Fruit fly (Drosophila melanogaster): ENCODE data around the gene MESR6.

The MESR6 gene

dm6 chr3L:19063410-19063752 lies 29.1 kb upstream of the MESR6 start:
- no peak for TF ChIP-seq lola (GFP tag; optimal IDR thresholded peaks at IDR 0.05)
- no peak for TF ChIP-seq Vsx2 (GFP tag; optimal IDR thresholded peaks at IDR 0.05; ENCODE audit: partially characterized antibody)
- TF ChIP-seq CrebA (GFP tag; optimal IDR thresholded peaks at IDR 0.05; ENCODE audit: borderline replicate concordance) = no peak
- TF ChIP-seq Myc (optimal IDR thresholded peaks at IDR 0.05) = no peak
- peak; percentile 3 for TF ChIP-seq Hr83 (GFP tag; optimal IDR thresholded peaks at IDR 0.05; ENCODE audit: poor library complexity, severe bottlenecking)
- no peak for TF ChIP-seq Sp1 (GFP tag; optimal IDR thresholded peaks at IDR 0.05)

dm6 chr3L:19071173-19071844 lies 21.2 kb upstream of the MESR6 start:
- TF ChIP-seq foxo (GFP tag; optimal IDR thresholded peaks at IDR 0.05) (peak in 1 of 2 experiments; percentile 1), N (GFP tag; optimal IDR thresholded peaks at IDR 0.05) (no peak)

dm6 chr3L:19072177-19072603 lies 20.3 kb upstream of the MESR6 start:
- no peak for TF ChIP-seq Rel (GFP tag; optimal IDR thresholded peaks at IDR 0.05)
- TF ChIP-seq Rel (tag; optimal IDR thresholded peaks at IDR 0.05) = peak; percentile 25
- TF ChIP-seq rgr (GFP tag; optimal IDR thresholded peaks at IDR 0.05) = peak; percentile 41
- no peak for TF ChIP-seq fru (GFP tag; optimal IDR thresholded peaks at IDR 0.05)
- TF ChIP-seq br (GFP tag; optimal IDR thresholded peaks at IDR 0.05) = peak; percentile 13
- peak; percentile 44 for TF ChIP-seq h (GFP tag; optimal IDR thresholded peaks at IDR 0.05)
- peak; percentile 6 for TF ChIP-seq Hr83 (GFP tag; optimal IDR thresholded peaks at IDR 0.05; ENCODE audit: poor library complexity, severe bottlenecking)
- TF ChIP-seq psq (GFP tag; optimal IDR thresholded peaks at IDR 0.05) = peak; percentile 0
- TF ChIP-seq Sp1 (GFP tag; optimal IDR thresholded peaks at IDR 0.05) = peak; percentile 43
- TF ChIP-seq dl (GFP tag; optimal IDR thresholded peaks at IDR 0.05; ENCODE audit: insufficient read depth in 1 of 2, partially characterized antibody in 2 of 2) = no peak
- peak; percentile 64 for TF ChIP-seq CrebA (GFP tag; optimal IDR thresholded peaks at IDR 0.05; ENCODE audit: borderline replicate concordance)
- no peak for TF ChIP-seq woc (GFP tag; optimal IDR thresholded peaks at IDR 0.05)
- no peak for TF ChIP-seq Jra (GFP tag; optimal IDR thresholded peaks at IDR 0.05)
- peak; percentile 4 for TF ChIP-seq sage (GFP tag; optimal IDR thresholded peaks at IDR 0.05)

- TF ChIP-seq CrebA (GFP tag; optimal IDR thresholded peaks at IDR 0.05; ENCODE audit: borderline replicate concordance) = no peak
Observed at dm6 chr3L:19073029-19073908, 19.2 kb upstream of the MESR6 start.

- no peak for TF ChIP-seq h (GFP tag; optimal IDR thresholded peaks at IDR 0.05)
- no peak for TF ChIP-seq Mio (GFP tag; optimal IDR thresholded peaks at IDR 0.05)
- no peak for TF ChIP-seq CG9705 (GFP tag; optimal IDR thresholded peaks at IDR 0.05)
- TF ChIP-seq dl (GFP tag; optimal IDR thresholded peaks at IDR 0.05; ENCODE audit: insufficient read depth in 1 of 2, partially characterized antibody in 2 of 2) = no peak
- TF ChIP-seq usp (GFP tag; optimal IDR thresholded peaks at IDR 0.05) = no peak
- no peak for TF ChIP-seq Jra (GFP tag; optimal IDR thresholded peaks at IDR 0.05)
- no peak for TF ChIP-seq sv (GFP tag; optimal IDR thresholded peaks at IDR 0.05)
- no peak for TF ChIP-seq Dif (GFP tag; optimal IDR thresholded peaks at IDR 0.05; ENCODE audit: partially characterized antibody)
- no peak for TF ChIP-seq foxo (GFP tag; optimal IDR thresholded peaks at IDR 0.05)
- TF ChIP-seq Abd-B (GFP tag; optimal IDR thresholded peaks at IDR 0.05) = no peak
- TF ChIP-seq brk (GFP tag; optimal IDR thresholded peaks at IDR 0.05) = no peak
- no peak for TF ChIP-seq Hnf4 (GFP tag; optimal IDR thresholded peaks at IDR 0.05)
- TF ChIP-seq HLH106 (tag; optimal IDR thresholded peaks at IDR 0.05) = no peak
Observed at dm6 chr3L:19073909-19074239, 18.6 kb upstream of the MESR6 start.
